Worm (Caenorhabditis elegans): ENCODE results near the gene rcs-1.

DNA sequence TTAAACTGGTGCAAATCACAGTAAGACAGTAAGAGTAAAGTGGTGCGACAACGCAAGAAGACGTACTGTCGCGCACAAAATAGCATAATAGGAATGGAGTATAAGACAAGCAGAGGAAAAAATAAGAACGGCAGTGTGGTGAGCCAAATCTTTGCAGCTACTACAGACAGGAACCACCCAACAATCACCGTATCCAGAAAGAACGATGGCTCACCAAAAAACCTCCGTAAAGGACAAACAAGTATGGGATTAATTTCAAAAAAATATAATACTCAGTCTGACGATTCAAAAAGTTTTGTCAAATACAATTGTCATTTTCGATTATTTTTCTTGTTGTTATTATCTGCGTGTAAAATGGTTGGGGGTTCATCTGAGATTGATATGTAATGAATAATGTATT, 26.1 kb upstream of the rcs-1 start:
- TF ChIP-seq nhr-129 (tag; optimal IDR thresholded peaks at IDR 0.05) (no peak), fos-1 (tag; optimal IDR thresholded peaks at IDR 0.05) (no peak), ztf-4 (tag; optimal IDR thresholded peaks at IDR 0.05) (no peak), nhr-12 (tag; optimal IDR thresholded peaks at IDR 0.05) (no peak), nhr-77 (tag; optimal IDR thresholded peaks at IDR 0.05) (no peak), unc-55 (GFP tag; optimal IDR thresholded peaks at IDR 0.05) (no peak), dmd-4 (tag; optimal IDR thresholded peaks at IDR 0.05) (no peak), lin-11 (tag; optimal IDR thresholded peaks at IDR 0.05) (no peak), snpc-4 (tag; optimal IDR thresholded peaks at IDR 0.05) (no peak), nhr-11 (tag; optimal IDR thresholded peaks at IDR 0.05) (no peak), nhr-23 (tag; optimal IDR thresholded peaks at IDR 0.05) (no peak), nhr-6 (tag; optimal IDR thresholded peaks at IDR 0.05) (no peak), ztf-11 (tag; optimal IDR thresholded peaks at IDR 0.05) (no peak), mbf-1 (tag; optimal IDR thresholded peaks at IDR 0.05) (no peak)
